Fruit fly (Drosophila melanogaster) whole organism, prepupa: ENCODE measurements around the gene insv.
A peak's percentile ranks its signal among the peaks of the same experiment; 100 is the strongest.

ENCODE experiments used
- CG10669 ChIP-seq: fragments of 200-800 bp; sonication (Bioruptor generic); optimal IDR thresholded peaks from 3 replicates; lab custom pipeline; 2018; ENCODE audit warnings: missing biosample characterization, mild to moderate bottlenecking, missing genetic modification characterization, moderate library complexity
- CG16779 ChIP-seq: fragments of 200-800 bp; sonication (Bioruptor generic); optimal IDR thresholded peaks from 3 replicates; lab custom pipeline; 2017; ENCODE audit warnings: missing biosample characterization, mild to moderate bottlenecking, missing genetic modification characterization
- Ets96B ChIP-seq: fragments of 200-800 bp; optimal IDR thresholded peaks from 2 replicates; lab custom pipeline; 2019; ENCODE audit warnings: missing biosample characterization, mild to moderate bottlenecking, missing genetic modification characterization, moderate library complexity
- Lpt ChIP-seq: fragments of 200-800 bp; sonication (Bioruptor generic); optimal IDR thresholded peaks from 3 replicates; lab custom pipeline; 2016; ENCODE audit warnings: missing biosample characterization, missing genetic modification characterization
- lz ChIP-seq: fragments of 200-800 bp; sonication (Bioruptor generic); optimal IDR thresholded peaks from 3 replicates; lab custom pipeline; 2016; ENCODE audit warnings: missing biosample characterization, missing genetic modification characterization
- net ChIP-seq: fragments of 200-800 bp; sonication (Bioruptor generic); optimal IDR thresholded peaks from 3 replicates; lab custom pipeline; 2016; ENCODE audit warnings: missing biosample characterization, missing genetic modification characterization
- topi ChIP-seq: fragments of 200-800 bp; sonication (Bioruptor generic); optimal IDR thresholded peaks from 3 replicates; lab custom pipeline; 2016; ENCODE audit warnings: missing biosample characterization, missing genetic modification characterization

DNA sequence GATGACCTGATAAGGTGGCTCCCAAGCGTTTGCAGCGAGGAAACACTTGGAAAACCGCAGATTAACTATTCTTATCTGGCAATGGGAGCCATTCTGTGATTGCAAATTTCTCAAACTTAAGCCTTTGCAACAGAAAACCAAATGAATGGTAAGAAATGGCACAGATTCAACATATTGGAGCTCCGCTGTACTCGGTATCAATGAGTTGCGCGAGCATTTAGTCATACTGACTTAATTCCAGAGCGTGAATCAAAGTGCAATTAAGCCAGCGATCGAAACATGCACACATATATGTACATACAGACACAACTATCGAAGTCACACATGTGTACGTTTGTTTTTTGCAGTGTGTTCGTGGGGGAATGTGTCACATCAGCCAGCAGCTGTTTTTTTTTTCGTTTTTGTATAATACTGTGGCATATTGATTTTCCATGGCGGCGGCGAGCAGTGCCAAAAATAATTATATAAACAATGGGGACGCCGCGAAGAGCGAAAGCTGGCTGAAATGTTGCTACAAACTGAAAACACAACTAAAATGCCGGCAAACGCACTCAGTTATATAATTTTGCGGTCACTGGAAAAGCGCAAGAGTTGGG lies 7.8 kb upstream of the insv start:
- TF ChIP-seq net (GFP tag; lab: Kevin White, UChicago) = no peak
- TF ChIP-seq Lpt (GFP tag; lab: Kevin White, UChicago) = no peak
- TF ChIP-seq topi (GFP tag; lab: Kevin White, UChicago) = peak; percentile 30
- peak; percentile 19 for TF ChIP-seq Ets96B
- TF ChIP-seq CG16779 = no peak
- TF ChIP-seq CG10669 (GFP tag; lab: Kevin White, UChicago) = no peak
- peak; percentile 26 for TF ChIP-seq lz (GFP tag; lab: Kevin White, UChicago)
